Fruit fly (Drosophila melanogaster) whole organism, pupa: Measurements from ENCODE around the gene topi.
A peak's percentile ranks its signal among the peaks of the same experiment; 100 is the strongest.

Experiments
- CG10348 ChIP-seq: fragments of 200-800 bp; sonication (Bioruptor generic); IDR thresholded peaks from 2 replicates; pipeline ENCODE4 v1.3.6; 2022; ENCODE audit warnings: missing biosample characterization, missing genetic modification characterization
- CG12605 ChIP-seq: fragments of 200-800 bp; sonication (Bioruptor generic); IDR thresholded peaks from 2 replicates; pipeline ENCODE4 v1.3.6; 2022; ENCODE audit warnings: missing biosample characterization, missing genetic modification characterization
- CG13204 ChIP-seq: fragments of 200-800 bp; sonication (Bioruptor generic); optimal IDR thresholded peaks from 2 replicates; lab custom pipeline; 2018; ENCODE audit warnings: missing biosample characterization, mild to moderate bottlenecking, missing genetic modification characterization, moderate library complexity
- CG14655 ChIP-seq: fragments of 200-800 bp; sonication (Bioruptor generic); optimal IDR thresholded peaks from 3 replicates; lab custom pipeline; 2017; ENCODE audit warnings: mild to moderate bottlenecking, missing biosample characterization, missing genetic modification reagents, missing genetic modification characterization
- CG15710 ChIP-seq: fragments of 200-800 bp; sonication (Bioruptor generic); optimal IDR thresholded peaks from 2 replicates; lab custom pipeline; 2018; ENCODE audit warnings: missing biosample characterization, mild to moderate bottlenecking, missing genetic modification characterization, moderate library complexity
- CG17806 ChIP-seq: fragments of 200-800 bp; sonication (Bioruptor generic); optimal IDR thresholded peaks from 2 replicates; lab custom pipeline; 2018; ENCODE audit warnings: missing biosample characterization, mild to moderate bottlenecking, missing genetic modification characterization, moderate library complexity
- CG32121 ChIP-seq: fragments of 200-800 bp; sonication (Bioruptor generic); IDR thresholded peaks from 2 replicates; pipeline ENCODE4 v1.3.6; 2022; ENCODE audit warnings: missing biosample characterization, missing genetic modification characterization
- CG34367 ChIP-seq: fragments of 200-800 bp; sonication (Bioruptor generic); optimal IDR thresholded peaks from 2 replicates; lab custom pipeline; 2018; ENCODE audit warnings: missing biosample characterization, mild to moderate bottlenecking, missing genetic modification characterization
- CG4496 ChIP-seq: fragments of 200-800 bp; sonication (Bioruptor generic); IDR thresholded peaks from 3 replicates; pipeline ENCODE4 v1.3.6; 2022; ENCODE audit warnings: missing biosample characterization, missing genetic modification characterization
- CG8159 ChIP-seq: fragments of 200-800 bp; sonication (Bioruptor generic); optimal IDR thresholded peaks from 3 replicates; lab custom pipeline; 2018; ENCODE audit warnings: missing biosample characterization, mild to moderate bottlenecking, missing genetic modification characterization, moderate library complexity
- CG8301 ChIP-seq: fragments of 200-800 bp; sonication (Bioruptor generic); optimal IDR thresholded peaks from 2 replicates; lab custom pipeline; 2018; ENCODE audit warnings: missing biosample characterization, mild to moderate bottlenecking, missing genetic modification characterization
- CG9948 ChIP-seq: fragments of 200-800 bp; sonication (Bioruptor generic); optimal IDR thresholded peaks from 2 replicates; lab custom pipeline; 2018; ENCODE audit warnings: missing biosample characterization, mild to moderate bottlenecking, missing genetic modification characterization, moderate library complexity
- D1 ChIP-seq: fragments of 200-800 bp; sonication (Bioruptor generic); optimal IDR thresholded peaks from 2 replicates; lab custom pipeline; 2018; ENCODE audit warnings: missing biosample characterization, mild to moderate bottlenecking, missing genetic modification characterization, moderate library complexity
- EcR ChIP-seq: fragments of 200-800 bp; sonication (Bioruptor generic); optimal IDR thresholded peaks from 3 replicates; lab custom pipeline; 2019; ENCODE audit warnings: missing biosample characterization, missing genetic modification characterization, mild to moderate bottlenecking, moderate library complexity, missing genetic modification reagents
- Ets98B ChIP-seq: fragments of 200-800 bp; sonication (Bioruptor generic); IDR thresholded peaks from 2 replicates; pipeline ENCODE4 v1.3.6; 2022; ENCODE audit warnings: missing biosample characterization, missing genetic modification characterization
- Pif1A ChIP-seq: fragments of 200-800 bp; sonication (Bioruptor generic); optimal IDR thresholded peaks from 3 replicates; lab custom pipeline; 2016; ENCODE audit warnings: missing biosample characterization, missing genetic modification characterization
- Pif1B ChIP-seq: fragments of 200-800 bp; sonication (Bioruptor generic); optimal IDR thresholded peaks from 3 replicates; lab custom pipeline; 2016; ENCODE audit warnings: missing biosample characterization, missing genetic modification characterization
- Snoo ChIP-seq: fragments of 200-800 bp; sonication (Bioruptor generic); optimal IDR thresholded peaks from 3 replicates; lab custom pipeline; 2017; ENCODE audit warnings: missing biosample characterization, mild to moderate bottlenecking, missing genetic modification characterization, inconsistent platforms
- fd96Ca ChIP-seq: fragments of 200-800 bp; sonication (Bioruptor generic); IDR thresholded peaks from 3 replicates; pipeline ENCODE4 v1.3.6; 2022; ENCODE audit warnings: missing biosample characterization, missing genetic modification characterization
- gl ChIP-seq: fragments of 200-800 bp; sonication (Bioruptor generic); optimal IDR thresholded peaks from 2 replicates; lab custom pipeline; 2018; ENCODE audit warnings: missing biosample characterization, mild to moderate bottlenecking, missing genetic modification characterization
- rn ChIP-seq: fragments of 200-800 bp; sonication (Bioruptor generic); IDR thresholded peaks from 2 replicates; pipeline ENCODE4 v1.3.6; 2022; ENCODE audit warnings: missing biosample characterization, missing genetic modification characterization

Gene topi

dm6 chr3R:9800644-9801330, 25.9 kb downstream of the topi start, which contains the start of the genes CG9467 and CG8526:
CG9467 (minus strand) TSS chr3R:9801026.
CG8526 (plus strand) TSS chr3R:9801280.
- TF ChIP-seq Ets98B (GFP tag; lab: Robert Waterston, UW) (no peak), CG17806 (tag; lab: Kevin White, UChicago) (peak; percentile 47), fd96Ca (GFP tag; lab: Robert Waterston, UW) (peak; percentile 31; the same call in 2 of the 3 replicates), Snoo (tag; lab: Kevin White, UChicago) (peak; percentile 41), CG10348 (GFP tag; lab: Robert Waterston, UW) (no peak), D1 (tag; lab: Kevin White, UChicago) (no peak), Pif1A (GFP tag; lab: Kevin White, UChicago) (no peak), Pif1B (no peak), EcR (peak; percentile 16), CG8159 (tag; lab: Kevin White, UChicago) (no peak), CG9948 (peak; percentile 32), CG13204 (no peak), CG15710 (tag; lab: Kevin White, UChicago) (peak; percentile 65), gl (tag; lab: Kevin White, UChicago) (no peak), CG8301 (tag; lab: Kevin White, UChicago) (no peak), CG12605 (GFP tag; lab: Robert Waterston, UW) (no peak), CG34367 (peak; percentile 9), CG4496 (GFP tag; lab: Robert Waterston, UW) (no peak), rn (GFP tag; lab: Robert Waterston, UW) (no peak), CG32121 (GFP tag; lab: Robert Waterston, UW) (peak; percentile 63), CG14655 (GFP tag; lab: Kevin White, UChicago) (no peak)

dm6 chr3R:9808946-9809545, 34.1 kb downstream of the topi start, which contains the start of gene FBXO11:
FBXO11 (minus strand) TSS chr3R:9809368.
- TF ChIP-seq CG10348 (GFP tag; lab: Robert Waterston, UW) (no peak), gl (tag; lab: Kevin White, UChicago) (peak; percentile 88), Pif1B (no peak), D1 (tag; lab: Kevin White, UChicago) (no peak), CG17806 (tag; lab: Kevin White, UChicago) (peak; percentile 47), CG14655 (GFP tag; lab: Kevin White, UChicago) (no peak), CG4496 (GFP tag; lab: Robert Waterston, UW) (peak; percentile 83; the same call in 2 of the 3 replicates), Ets98B (GFP tag; lab: Robert Waterston, UW) (peak; percentile 57), fd96Ca (GFP tag; lab: Robert Waterston, UW) (peak; percentile 72; the same call in 2 of the 3 replicates), CG9948 (no peak), rn (GFP tag; lab: Robert Waterston, UW) (peak; percentile 55; the same call in 1 of the 2 replicates), CG8301 (tag; lab: Kevin White, UChicago) (no peak), CG13204 (no peak), CG15710 (tag; lab: Kevin White, UChicago) (no peak), CG32121 (GFP tag; lab: Robert Waterston, UW) (peak; percentile 83), EcR (peak; percentile 76), CG34367 (peak; percentile 75), Snoo (tag; lab: Kevin White, UChicago) (peak; percentile 62), Pif1A (GFP tag; lab: Kevin White, UChicago) (no peak), CG12605 (GFP tag; lab: Robert Waterston, UW) (peak; percentile 65), CG8159 (tag; lab: Kevin White, UChicago) (peak; percentile 43)
- TF ChIP-seq, all 21 proteins: peak for 12

dm6 chr3R:9812447-9812846, 37.5 kb downstream of the topi start, which contains the start of gene CG8534:
CG8534 (plus strand) TSS chr3R:9812747.
- TF ChIP-seq CG32121 (GFP tag; lab: Robert Waterston, UW): no peak
- TF ChIP-seq EcR: no peak
- TF ChIP-seq Snoo (tag; lab: Kevin White, UChicago): no peak
- TF ChIP-seq CG4496 (GFP tag; lab: Robert Waterston, UW): no peak
- no peak for TF ChIP-seq CG8159 (tag; lab: Kevin White, UChicago)
- no peak for TF ChIP-seq Pif1A (GFP tag; lab: Kevin White, UChicago)
- TF ChIP-seq Pif1B: no peak
- TF ChIP-seq CG15710 (tag; lab: Kevin White, UChicago): no peak
- no peak for TF ChIP-seq CG17806 (tag; lab: Kevin White, UChicago)
- no peak for TF ChIP-seq CG12605 (GFP tag; lab: Robert Waterston, UW)
- no peak for TF ChIP-seq CG10348 (GFP tag; lab: Robert Waterston, UW)
- TF ChIP-seq fd96Ca (GFP tag; lab: Robert Waterston, UW): no peak
- no peak for TF ChIP-seq CG13204
- no peak for TF ChIP-seq gl (tag; lab: Kevin White, UChicago)
- no peak for TF ChIP-seq Ets98B (GFP tag; lab: Robert Waterston, UW)
- no peak for TF ChIP-seq rn (GFP tag; lab: Robert Waterston, UW)
- TF ChIP-seq CG8301 (tag; lab: Kevin White, UChicago): no peak
- no peak for TF ChIP-seq CG34367
- no peak for TF ChIP-seq CG14655 (GFP tag; lab: Kevin White, UChicago)
- no peak for TF ChIP-seq CG9948

- TF ChIP-seq CG17806 (tag; lab: Kevin White, UChicago) (no peak), gl (tag; lab: Kevin White, UChicago) (no peak), CG13204 (no peak), Pif1A (GFP tag; lab: Kevin White, UChicago) (no peak), CG10348 (GFP tag; lab: Robert Waterston, UW) (no peak), CG32121 (GFP tag; lab: Robert Waterston, UW) (no peak)
Measured at dm6 chr3R:9813861-9814260, 38.9 kb downstream of the topi start, which contains the start of gene eloF. eloF (plus strand) TSS chr3R:9814161.
